Fruit fly (Drosophila melanogaster): Measurements from ENCODE around the gene ATPsynE.

ATPsynE gene

dm6 chr3R:14289958-14290835, 36.5 kb upstream of the ATPsynE start (continued):
- TF ChIP-seq CG18599 (GFP tag; optimal IDR thresholded peaks at IDR 0.05) (peak; percentile 51), crc (GFP tag; optimal IDR thresholded peaks at IDR 0.05) (no peak), Nf-YA (GFP tag; IDR thresholded peaks at IDR 0.05) (no peak), Xbp1 (GFP tag; optimal IDR thresholded peaks at IDR 0.05) (peak; percentile 24), Pdp1 (GFP tag; optimal IDR thresholded peaks at IDR 0.05) (peak in 1 of 2 experiments; percentile 43), CG1529 (GFP tag; optimal IDR thresholded peaks at IDR 0.05) (no peak), slbo (GFP tag; IDR thresholded peaks at IDR 0.05) (peak; percentile 29; the same call in 1 of the 2 replicates), dm (GFP tag; optimal IDR thresholded peaks at IDR 0.05) (no peak), CG30403 (GFP tag; optimal IDR thresholded peaks at IDR 0.05) (peak; percentile 23), CG10147 (GFP tag; optimal IDR thresholded peaks at IDR 0.05) (peak; percentile 17), CG6854 (GFP tag; optimal IDR thresholded peaks at IDR 0.05) (no peak), CG7839 (tag; optimal IDR thresholded peaks at IDR 0.05) (peak; percentile 41), Med (GFP tag) (peak; percentile 69), gt (GFP tag; IDR thresholded peaks at IDR 0.05) (no peak), CG9817 (tag; optimal IDR thresholded peaks at IDR 0.05) (peak; percentile 19), Chrac-16 (GFP tag; optimal IDR thresholded peaks at IDR 0.05) (no peak), Gug (GFP tag; IDR thresholded peaks at IDR 0.05) (no peak), CG13424 (tag; optimal IDR thresholded peaks at IDR 0.05) (peak; percentile 52), CG5180 (GFP tag; optimal IDR thresholded peaks at IDR 0.05) (peak; percentile 5), Rfx (GFP tag; IDR thresholded peaks at IDR 0.05) (peak; percentile 29), CG5953 (GFP tag; IDR thresholded peaks at IDR 0.05) (no peak), sr (GFP tag; IDR thresholded peaks at IDR 0.05) (peak; percentile 98), CG6765 (GFP tag; optimal IDR thresholded peaks at IDR 0.05) (peak; percentile 33), unpg (GFP tag; optimal IDR thresholded peaks at IDR 0.05) (peak; percentile 3), Gsc (GFP tag; IDR thresholded peaks at IDR 0.05) (no peak), CG15514 (GFP tag; optimal IDR thresholded peaks at IDR 0.05) (peak; percentile 21), Fer3 (tag; optimal IDR thresholded peaks at IDR 0.05) (peak; percentile 28), nmo (GFP tag; optimal IDR thresholded peaks at IDR 0.05) (peak; percentile 22), Hr51 (GFP tag; optimal IDR thresholded peaks at IDR 0.05) (peak in 1 of 2 experiments; percentile 59), CG12659 (GFP tag; optimal IDR thresholded peaks at IDR 0.05) (peak; percentile 48), CG6689 (GFP tag; IDR thresholded peaks at IDR 0.05) (0 out of 2 replicates have a peak, but pooled peaks have one; percentile 18), CG7556 (GFP tag; optimal IDR thresholded peaks at IDR 0.05) (peak; percentile 28), Nf-YC (tag; optimal IDR thresholded peaks at IDR 0.05) (no peak), ttk (GFP tag; IDR thresholded peaks at IDR 0.05) (0 out of 2 replicates have a peak, but pooled peaks have one; percentile 10), CG16863 (GFP tag; optimal IDR thresholded peaks at IDR 0.05) (no peak), row (GFP tag; IDR thresholded peaks at IDR 0.05) (peak; percentile 55), Ada2b (GFP tag; IDR thresholded peaks at IDR 0.05) (peak; percentile 14; the same call in 1 of the 2 replicates), cg (GFP tag; optimal IDR thresholded peaks at IDR 0.05) (peak; percentile 28), Hmr (GFP tag; optimal IDR thresholded peaks at IDR 0.05) (peak; percentile 37), CG2678 (tag; optimal IDR thresholded peaks at IDR 0.05) (peak; percentile 59), dpn (GFP tag; optimal IDR thresholded peaks at IDR 0.05) (peak in 1 of 2 experiments; percentile 8)
